Fruit fly (Drosophila melanogaster) S2 (cell line): Measurements from ENCODE around the gene Syt7.

Source experiments
- CG8478 ChIP-seq: fragments of >200 bp; optimal IDR thresholded peaks from 2 replicates; lab custom pipeline; 2018
- CTCF ChIP-seq, 2 experiments: fragments of >200 bp; optimal IDR thresholded peaks; 2 replicates each; lab custom pipeline; 2018

DNA sequence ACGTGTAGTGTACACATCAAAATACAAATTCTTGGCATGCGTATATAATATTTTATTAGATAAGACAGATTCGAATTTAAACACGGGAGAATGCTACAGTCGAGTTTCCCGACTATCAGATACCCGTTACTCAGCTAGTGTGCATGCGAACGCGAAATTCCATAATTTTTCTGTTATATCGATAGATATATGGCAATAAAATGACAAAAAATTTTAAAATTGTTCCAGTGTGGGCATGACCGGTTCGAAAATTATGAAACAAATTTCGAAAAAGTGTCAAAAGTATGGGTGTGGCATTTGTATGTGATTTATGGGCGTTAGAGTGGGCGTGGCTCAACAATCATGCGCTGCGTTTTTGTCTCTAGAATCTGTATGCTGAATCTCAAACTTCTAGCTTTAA lies 26.0 kb upstream of the Syt7 start:
- TF ChIP-seq CG8478 = no peak
- no peak for TF ChIP-seq CTCF (optimal IDR thresholded peaks at IDR 0.05; lab: Kevin White, UChicago)
